Fruit fly (Drosophila melanogaster): Measurements from ENCODE around the gene chico.

Gene chico

DNA sequence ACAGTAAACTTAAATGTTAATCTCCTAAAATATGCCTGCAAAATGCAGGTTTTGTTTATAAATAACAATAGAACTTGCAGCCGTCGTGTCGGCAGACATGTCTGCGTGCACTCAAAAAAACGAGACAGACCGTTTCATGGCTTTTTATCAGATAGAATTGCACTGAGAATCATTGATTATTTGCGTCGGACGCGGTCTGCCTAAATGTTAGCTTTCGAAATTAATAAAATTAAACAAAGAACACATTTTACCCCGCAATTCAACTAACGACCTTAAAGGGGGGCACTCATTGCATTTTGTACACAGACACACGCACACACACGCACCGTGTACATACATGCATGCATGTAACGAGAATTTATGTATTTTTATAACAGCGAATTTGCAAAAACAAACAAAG, 30.0 kb upstream of the chico start (continued):
- TF ChIP-seq Sox100B (GFP tag; optimal IDR thresholded peaks at IDR 0.05) (no peak), Ptx1 (GFP tag; IDR thresholded peaks at IDR 0.05) (peak; percentile 40; the same call in 1 of the 2 replicates), CG11093 (GFP tag; IDR thresholded peaks at IDR 0.05) (0 out of 3 replicates have a peak, but pooled peaks have one; percentile 43), CG7987 (GFP tag; optimal IDR thresholded peaks at IDR 0.05) (peak; percentile 11), shn (GFP tag; optimal IDR thresholded peaks at IDR 0.05) (peak; percentile 10), pan (optimal IDR thresholded peaks at IDR 0.05) (no peak), pan (GFP tag; optimal IDR thresholded peaks at IDR 0.05 in 1 of 2, IDR thresholded peaks at IDR 0.05 in 1 of 2) (peak in 1 of 2 experiments; percentile 27), dpn (GFP tag; optimal IDR thresholded peaks at IDR 0.05) (peak; percentile 5 to 22), btn (GFP tag; optimal IDR thresholded peaks at IDR 0.05) (peak; percentile 17), CG17328 (GFP tag; IDR thresholded peaks at IDR 0.05) (peak; percentile 59), CG30403 (GFP tag; optimal IDR thresholded peaks at IDR 0.05) (peak; percentile 31), gce (GFP tag; IDR thresholded peaks at IDR 0.05) (0 out of 3 replicates have a peak, but pooled peaks have one; percentile 19), Xbp1 (GFP tag; optimal IDR thresholded peaks at IDR 0.05) (peak; percentile 39), sd (tag; optimal IDR thresholded peaks at IDR 0.05) (no peak), CG17361 (GFP tag; IDR thresholded peaks at IDR 0.05) (peak; percentile 30; the same call in 1 of the 3 replicates), eve (GFP tag; optimal IDR thresholded peaks at IDR 0.05) (peak in 1 of 2 experiments; percentile 81), az2 (GFP tag; optimal IDR thresholded peaks at IDR 0.05) (peak; percentile 32), CG4617 (GFP tag; optimal IDR thresholded peaks at IDR 0.05; ENCODE audit: borderline replicate concordance) (peak; percentile 0), dm (GFP tag; optimal IDR thresholded peaks at IDR 0.05) (peak; percentile 5), zf30C (GFP tag; optimal IDR thresholded peaks at IDR 0.05) (peak; percentile 89), CG33213 (GFP tag; optimal IDR thresholded peaks at IDR 0.05) (peak; percentile 46), MTF-1 (GFP tag; optimal IDR thresholded peaks at IDR 0.05; ENCODE audit: borderline replicate concordance) (no peak), lov (optimal IDR thresholded peaks at IDR 0.05) (no peak), lov (GFP tag; IDR thresholded peaks at IDR 0.05) (0 out of 3 replicates have a peak, but pooled peaks have one; percentile 21), z (GFP tag; IDR thresholded peaks at IDR 0.05) (no peak), CG1647 (GFP tag; optimal IDR thresholded peaks at IDR 0.05) (peak; percentile 36), Med (GFP tag) (peak; percentile 86), tup (GFP tag; optimal IDR thresholded peaks at IDR 0.05) (no peak), Ets65A (GFP tag) (peak; percentile 53), danr (GFP tag; IDR thresholded peaks at IDR 0.05) (no peak), Xrp1 (GFP tag; IDR thresholded peaks at IDR 0.05) (peak; percentile 14; the same call in 1 of the 2 replicates), CG4820 (GFP tag; optimal IDR thresholded peaks at IDR 0.05) (peak; percentile 25), Mes4 (GFP tag; optimal IDR thresholded peaks at IDR 0.05) (peak; percentile 1), CG12236 (GFP tag; optimal IDR thresholded peaks at IDR 0.05) (peak; percentile 47), bsh (GFP tag; optimal IDR thresholded peaks at IDR 0.05) (peak; percentile 9 to 22), cg (GFP tag; optimal IDR thresholded peaks at IDR 0.05) (peak; percentile 92), CG8944 (GFP tag; optimal IDR thresholded peaks at IDR 0.05) (peak; percentile 4), CG15479 (GFP tag; optimal IDR thresholded peaks at IDR 0.05) (no peak), Camta (GFP tag; optimal IDR thresholded peaks at IDR 0.05) (peak; percentile 23), scrt (GFP tag; optimal IDR thresholded peaks at IDR 0.05) (no peak), CG3407 (GFP tag; optimal IDR thresholded peaks at IDR 0.05) (peak; percentile 18), dati (GFP tag; IDR thresholded peaks at IDR 0.05) (0 out of 2 replicates have a peak, but pooled peaks have one; percentile 8), CG2199 (GFP tag; IDR thresholded peaks at IDR 0.05) (0 out of 3 replicates have a peak, but pooled peaks have one; percentile 34), da (GFP tag; optimal IDR thresholded peaks at IDR 0.05) (no peak), CG34422 (GFP tag; IDR thresholded peaks at IDR 0.05) (peak; percentile 46; the same call in 1 of the 3 replicates), sens (GFP tag) (peak; percentile 93), NC2β (GFP tag; optimal IDR thresholded peaks at IDR 0.05) (peak; percentile 50), CG5245 (GFP tag; optimal IDR thresholded peaks at IDR 0.05) (peak; percentile 10), CG6689 (GFP tag; IDR thresholded peaks at IDR 0.05) (peak; percentile 19; the same call in 1 of the 2 replicates), Antp (GFP tag; optimal IDR thresholded peaks at IDR 0.05) (peak; percentile 24)
